Worm (Caenorhabditis elegans) whole organism, L3 larva: Measurements from ENCODE around the gene Y56A3A.6.

ENCODE experiments used
- R02D3.7 ChIP-seq: fragments of 150-350 bp; optimal IDR thresholded peaks from 2 replicates; lab custom pipeline; 2014; ENCODE audit warnings: missing biosample characterization, missing genetic modification characterization
- aly-2 ChIP-seq: fragments of 150-350 bp; optimal IDR thresholded peaks from 2 replicates; lab custom pipeline; 2014; ENCODE audit warnings: missing biosample characterization, missing genetic modification characterization
- ceh-28 ChIP-seq: fragments of 150-350 bp; optimal IDR thresholded peaks from 2 replicates; lab custom pipeline; 2014; ENCODE audit warnings: missing biosample characterization, missing genetic modification reagents, missing genetic modification characterization
- egl-5 ChIP-seq: fragments of 150-350 bp; optimal IDR thresholded peaks from 2 replicates; lab custom pipeline; 2017; ENCODE audit warnings: missing biosample characterization, missing genetic modification reagents, missing genetic modification characterization, inconsistent platforms
- elt-1 ChIP-seq: fragments of 150-350 bp; optimal IDR thresholded peaks from 2 replicates; lab custom pipeline; 2014; ENCODE audit warnings: missing biosample characterization, missing genetic modification characterization
- fkh-10 ChIP-seq: sonication (generic microtip); optimal IDR thresholded peaks from 2 replicates; lab custom pipeline; 2017; ENCODE audit warnings: missing biosample characterization, missing genetic modification reagents, missing genetic modification characterization
- lin-39 ChIP-seq: fragments of 150-350 bp; optimal IDR thresholded peaks from 2 replicates; lab custom pipeline; 2018; ENCODE audit warnings: missing biosample characterization, missing genetic modification reagents, missing genetic modification characterization
- lsy-12 ChIP-seq: sonication (generic microtip); optimal IDR thresholded peaks from 2 replicates; lab custom pipeline; 2016; ENCODE audit warnings: mild to moderate bottlenecking, missing genetic modification characterization, missing compliant biosample characterization
- mml-1 ChIP-seq: fragments of 150-350 bp; sonication (generic microtip); optimal IDR thresholded peaks from 3 replicates; lab custom pipeline; 2014; ENCODE audit warnings: missing biosample characterization, missing genetic modification characterization
- nfya-1 ChIP-seq: sonication (generic microtip); optimal IDR thresholded peaks from 2 replicates; lab custom pipeline; 2017; ENCODE audit warnings: missing genetic modification characterization, mild to moderate bottlenecking, missing compliant biosample characterization, antibody characterized with exemption, moderate library complexity; ENCODE audit not compliant: insufficient read depth

DNA sequence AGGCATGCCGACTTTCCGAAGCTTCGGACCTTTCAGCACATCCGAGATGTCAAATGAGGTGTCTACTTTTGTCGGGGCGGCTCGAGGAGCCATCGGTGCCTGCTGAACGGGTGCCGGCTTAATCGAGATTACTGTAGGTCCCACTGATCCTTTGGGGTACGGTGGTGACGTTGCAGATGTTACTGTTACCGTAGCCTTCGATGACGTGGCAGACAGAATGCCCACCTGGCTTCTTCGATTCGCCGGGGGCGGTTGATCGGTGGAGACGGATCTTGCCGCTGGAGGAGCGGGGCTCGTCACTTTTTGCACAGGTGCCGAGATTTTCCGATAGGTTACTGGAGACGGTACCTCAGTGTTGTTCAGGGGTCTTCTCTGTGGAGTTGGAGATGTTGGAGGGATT is 7.0 kb downstream of the Y56A3A.6 start:
- TF ChIP-seq mml-1 (no peak), lsy-12 (tag; lab: Kevin White, UChicago) (no peak), fkh-10 (no peak), ceh-28 (tag; lab: Kevin White, UChicago) (no peak), lin-39 (tag; lab: Kevin White, UChicago) (no peak), egl-5 (no peak), elt-1 (no peak), nfya-1 (tag; lab: Kevin White, UChicago) (no peak), aly-2 (tag; lab: Kevin White, UChicago) (no peak), R02D3.7 (tag; lab: Kevin White, UChicago) (no peak)
